Worm (Caenorhabditis elegans) whole organism, mixed stage, embryonic: ENCODE data around the gene F35F10.7.

Experiments used
- cnd-1 ChIP-seq: fragments of 200-800 bp; sonication (Bioruptor generic); optimal IDR thresholded peaks from 2 replicates; lab custom pipeline; 2018; ENCODE audit warnings: mild to moderate bottlenecking, missing genetic modification characterization, missing compliant biosample characterization
- snpc-4 ChIP-seq: fragments of 150-350 bp; optimal IDR thresholded peaks from 2 replicates; lab custom pipeline; 2014; ENCODE audit warnings: missing biosample characterization, missing genetic modification characterization
- unc-62 ChIP-seq: fragments of 150-350 bp; optimal IDR thresholded peaks from 2 replicates; lab custom pipeline; 2014; ENCODE audit warnings: missing biosample characterization, missing genetic modification reagents, missing genetic modification characterization

DNA sequence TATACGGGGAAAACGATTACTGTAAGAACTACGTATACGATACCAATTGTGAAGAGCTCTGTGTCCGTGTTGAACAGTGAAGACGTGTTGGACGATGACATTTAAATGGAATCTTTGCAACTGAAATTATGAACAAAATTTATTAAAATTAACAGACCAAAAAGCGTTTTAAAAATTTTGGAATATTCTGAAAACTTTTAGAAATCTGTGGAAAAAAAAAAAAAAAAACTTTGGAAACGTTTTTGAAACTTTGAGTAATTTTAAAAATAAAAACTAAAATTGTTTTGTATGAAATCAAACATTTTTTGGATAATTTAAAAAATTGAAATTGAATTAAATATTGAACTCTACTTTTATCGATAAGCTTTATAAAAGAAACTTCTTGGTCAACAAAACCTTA lies 31.2 kb downstream of the F35F10.7 start, which contains the start of gene srt-63:
- TF ChIP-seq cnd-1 = no peak
- TF ChIP-seq unc-62 (GFP tag; lab: Kevin White, UChicago) = no peak
- no peak for TF ChIP-seq snpc-4 (tag; lab: Kevin White, UChicago)
